Worm (Caenorhabditis elegans) whole organism, young adult: Measurements from ENCODE around the gene gcy-1.

Source experiments
- C06A6.2 ChIP-seq: fragments of 200-800 bp; sonication (Bioruptor generic); conservative IDR thresholded peaks from 2 replicates; pipeline ENCODE4 v1.3.6; 2022; ENCODE audit warnings: missing genetic modification characterization, missing compliant biosample characterization
- F49E8.2 ChIP-seq: sonication (generic microtip); optimal IDR thresholded peaks from 3 replicates; lab custom pipeline; 2017; ENCODE audit warnings: missing genetic modification characterization, mild to moderate bottlenecking, missing compliant biosample characterization, antibody characterized with exemption, moderate library complexity; ENCODE audit not compliant: insufficient read depth
- Y95B8A.8 ChIP-seq: fragments of 200-800 bp; sonication (Bioruptor generic); IDR thresholded peaks from 2 replicates; pipeline ENCODE4 v1.3.6; 2022; ENCODE audit warnings: missing genetic modification reagents, missing genetic modification characterization, missing compliant biosample characterization
- ZK185.1 ChIP-seq: sonication (generic microtip); optimal IDR thresholded peaks from 2 replicates; lab custom pipeline; 2016; ENCODE audit warnings: mild to moderate bottlenecking, missing genetic modification characterization, missing compliant biosample characterization; ENCODE audit not compliant: poor library complexity, severe bottlenecking
- egl-18 ChIP-seq: fragments of 200-800 bp; sonication (Bioruptor generic); IDR thresholded peaks from 2 replicates; pipeline ENCODE4 v1.3.6; 2022; ENCODE audit warnings: missing genetic modification reagents, missing genetic modification characterization, missing compliant biosample characterization
- pbrm-1 ChIP-seq: fragments of 200-800 bp; sonication (Bioruptor generic); IDR thresholded peaks from 2 replicates; pipeline ENCODE4 v1.3.6; 2022; ENCODE audit warnings: missing genetic modification reagents, missing genetic modification characterization, missing compliant biosample characterization
- rec-8 ChIP-seq, 2 experiments: sonication (generic microtip); optimal IDR thresholded peaks; 2 replicates each; lab custom pipeline; 2016; ENCODE audit warnings: mild to moderate bottlenecking in 2 of 2, missing genetic modification characterization in 2 of 2, missing genetic modification reagents in 2 of 2, missing genotype in 2 of 2, missing biosample characterization in 1 of 2, missing compliant biosample characterization in 1 of 2, moderate library complexity in 1 of 2
- snpc-4 ChIP-seq, 5 experiments: fragments of 150-350 bp in 1 of 5; sonication (generic microtip) in 4 of 5; optimal IDR thresholded peaks; 2 replicates each; lab custom pipeline; 2014 to 2018; ENCODE audit warnings: missing genetic modification characterization in 5 of 5, missing biosample characterization in 3 of 5, antibody characterized with exemption in 2 of 5, mild to moderate bottlenecking in 2 of 5, missing compliant biosample characterization in 2 of 5, missing genotype in 2 of 5, moderate library complexity in 2 of 5, missing genetic modification reagents in 1 of 5
- somi-1 ChIP-seq: fragments of 200-800 bp; sonication (Bioruptor generic); optimal IDR thresholded peaks from 2 replicates; lab custom pipeline; 2018; ENCODE audit warnings: mild to moderate bottlenecking, missing genetic modification characterization, missing compliant biosample characterization
- ztf-28 ChIP-seq: fragments of 200-800 bp; sonication (Bioruptor generic); IDR thresholded peaks from 2 replicates; pipeline ENCODE4 v1.3.6; 2022; ENCODE audit warnings: missing genetic modification reagents, missing genetic modification characterization, missing compliant biosample characterization

ce11 chrII:9560895-9561294 lies 44.2 kb upstream of the gcy-1 start:
- TF ChIP-seq ZK185.1 = no peak
- no peak for TF ChIP-seq pbrm-1 (GFP tag; lab: Robert Waterston, UW)
- no peak for TF ChIP-seq rec-8 (tag; optimal IDR thresholded peaks at IDR 0.05; lab: Kevin White, UChicago)
- TF ChIP-seq ztf-28 (GFP tag; lab: Robert Waterston, UW) = no peak
- TF ChIP-seq Y95B8A.8 = no peak
- TF ChIP-seq snpc-4 (GFP tag; optimal IDR thresholded peaks at IDR 0.05; lab: Kevin White, UChicago) = no peak
- TF ChIP-seq snpc-4 (tag; optimal IDR thresholded peaks at IDR 0.05; lab: Kevin White, UChicago) = no peak
- TF ChIP-seq egl-18 (GFP tag; lab: Robert Waterston, UW) = no peak
- no peak for TF ChIP-seq somi-1 (GFP tag; lab: Kevin White, UChicago)
- TF ChIP-seq F49E8.2 (tag; lab: Kevin White, UChicago) = no peak
- TF ChIP-seq C06A6.2 (GFP tag; lab: Robert Waterston, UW) = no peak
